Fruit fly (Drosophila melanogaster) whole organism, embryonic: ENCODE data around the gene CG13842.

Experiments
- Atf-2 ChIP-seq: fragments of 200-800 bp; sonication (Bioruptor generic); optimal IDR thresholded peaks from 2 replicates; lab custom pipeline; 2016; ENCODE audit warnings: missing biosample characterization, missing genetic modification characterization
- CG10462 ChIP-seq: fragments of 200-800 bp; sonication (Bioruptor generic); optimal IDR thresholded peaks from 2 replicates; lab custom pipeline; 2016; ENCODE audit warnings: missing biosample characterization, missing genetic modification characterization
- CG12219 ChIP-seq: fragments of 200-800 bp; sonication (Bioruptor generic); optimal IDR thresholded peaks from 3 replicates; lab custom pipeline; 2018; ENCODE audit warnings: missing biosample characterization, mild to moderate bottlenecking, missing genetic modification characterization
- CG1233 ChIP-seq: fragments of 200-800 bp; sonication (Bioruptor generic); optimal IDR thresholded peaks from 4 replicates; lab custom pipeline; 2018; ENCODE audit warnings: missing biosample characterization, mild to moderate bottlenecking, missing genetic modification characterization
- CG12391 ChIP-seq: fragments of 200-800 bp; sonication (Bioruptor generic); optimal IDR thresholded peaks from 3 replicates; lab custom pipeline; 2018; ENCODE audit warnings: missing biosample characterization, mild to moderate bottlenecking, missing genetic modification characterization, moderate library complexity
- CG15514 ChIP-seq: fragments of 200-800 bp; sonication (Bioruptor generic); optimal IDR thresholded peaks from 3 replicates; lab custom pipeline; 2017; ENCODE audit warnings: missing biosample characterization, missing genetic modification characterization, mild to moderate bottlenecking, moderate library complexity, missing genetic modification reagents
- CG17361 ChIP-seq: fragments of 200-800 bp; sonication (Bioruptor generic); IDR thresholded peaks from 3 replicates; pipeline ENCODE4 v1.3.6; 2022; ENCODE audit warnings: missing biosample characterization, missing genetic modification characterization
- CG2199 ChIP-seq: fragments of 200-800 bp; sonication (Bioruptor generic); IDR thresholded peaks from 3 replicates; pipeline ENCODE4 v1.3.6; 2022; ENCODE audit warnings: missing biosample characterization, missing genetic modification characterization
- CG30431 ChIP-seq: fragments of 200-800 bp; sonication (Bioruptor generic); optimal IDR thresholded peaks from 2 replicates; lab custom pipeline; 2017; ENCODE audit warnings: missing biosample characterization, missing genetic modification characterization
- CG34224 ChIP-seq: fragments of 200-800 bp; sonication (Bioruptor generic); IDR thresholded peaks from 3 replicates; pipeline ENCODE4 v1.3.6; 2022; ENCODE audit warnings: missing biosample characterization, missing genetic modification characterization; ENCODE audit not compliant: partially characterized antibody
- CG4617 ChIP-seq: fragments of 200-800 bp; sonication (Bioruptor generic); optimal IDR thresholded peaks from 3 replicates; lab custom pipeline; 2016; ENCODE audit warnings: missing biosample characterization, missing genetic modification characterization, borderline replicate concordance
- CG6683 ChIP-seq: fragments of 200-800 bp; sonication (Bioruptor generic); optimal IDR thresholded peaks from 2 replicates; lab custom pipeline; 2017; ENCODE audit warnings: missing biosample characterization, mild to moderate bottlenecking, missing genetic modification characterization, missing genetic modification reagents
- CG6765 ChIP-seq: fragments of 200-800 bp; sonication (Bioruptor generic); optimal IDR thresholded peaks from 3 replicates; lab custom pipeline; 2017; ENCODE audit warnings: missing biosample characterization, mild to moderate bottlenecking, missing genetic modification characterization
- CG8290 ChIP-seq, 3 experiments: fragments of 200-800 bp; sonication (Bioruptor generic); optimal IDR thresholded peaks; 2 replicates each; lab custom pipeline; 2016 to 2019; ENCODE audit warnings: missing biosample characterization in 3 of 3, missing genetic modification characterization in 3 of 3, mild to moderate bottlenecking in 2 of 3, moderate library complexity in 1 of 3
- CG8944 ChIP-seq: fragments of 200-800 bp; sonication (Bioruptor generic); optimal IDR thresholded peaks from 3 replicates; lab custom pipeline; 2016; ENCODE audit warnings: missing biosample characterization, missing genetic modification characterization
- CHES-1-like ChIP-seq: fragments of 200-800 bp; sonication (Bioruptor generic); optimal IDR thresholded peaks from 2 replicates; lab custom pipeline; 2016; ENCODE audit warnings: missing biosample characterization, missing genetic modification characterization
- CkIIα-i1 ChIP-seq: fragments of 200-800 bp; sonication (Bioruptor generic); IDR thresholded peaks from 2 replicates; pipeline ENCODE4 v1.3.6; 2022; ENCODE audit warnings: missing biosample characterization, missing genetic modification characterization
- Dip3 ChIP-seq: fragments of 200-800 bp; sonication (Bioruptor generic); optimal IDR thresholded peaks from 3 replicates; lab custom pipeline; 2016; ENCODE audit warnings: missing biosample characterization, missing genetic modification characterization
- Drgx ChIP-seq: fragments of 200-800 bp; sonication (Bioruptor generic); IDR thresholded peaks from 2 replicates; pipeline ENCODE4 v1.3.6; 2022; ENCODE audit warnings: missing biosample characterization, missing genetic modification characterization
- ERR ChIP-seq: fragments of 200-800 bp; sonication (Bioruptor generic); optimal IDR thresholded peaks from 2 replicates; lab custom pipeline; 2016; ENCODE audit warnings: missing biosample characterization, missing genetic modification characterization
- Elba2 ChIP-seq: fragments of 200-800 bp; sonication (Bioruptor generic); optimal IDR thresholded peaks from 3 replicates; lab custom pipeline; 2016; ENCODE audit warnings: missing biosample characterization, missing genetic modification characterization
- Fer1 ChIP-seq: fragments of 200-800 bp; sonication (Bioruptor generic); optimal IDR thresholded peaks from 2 replicates; lab custom pipeline; 2017; ENCODE audit warnings: missing biosample characterization, mild to moderate bottlenecking, missing genetic modification characterization
- HLHmδ ChIP-seq: fragments of 200-800 bp; sonication (Bioruptor generic); optimal IDR thresholded peaks from 2 replicates; lab custom pipeline; 2018; ENCODE audit warnings: missing biosample characterization, mild to moderate bottlenecking, missing genetic modification characterization, moderate library complexity
- Hr3 ChIP-seq: fragments of 200-800 bp; sonication (Bioruptor generic); optimal IDR thresholded peaks from 3 replicates; lab custom pipeline; 2016; ENCODE audit warnings: missing biosample characterization, missing genetic modification characterization
- Hr51 ChIP-seq, 2 experiments: fragments of 200-800 bp; sonication (Bioruptor generic); optimal IDR thresholded peaks; 2 replicates in 1 of 2; 3 replicates in 1 of 2; lab custom pipeline; 2016 to 2018; ENCODE audit warnings: missing biosample characterization in 2 of 2, missing genetic modification characterization in 2 of 2, mild to moderate bottlenecking in 1 of 2, moderate library complexity in 1 of 2
- Kr ChIP-seq: fragments of 200-800 bp; sonication (Bioruptor generic); optimal IDR thresholded peaks from 2 replicates; lab custom pipeline; 2017; ENCODE audit warnings: missing biosample characterization, mild to moderate bottlenecking, missing genetic modification characterization
- MTF-1 ChIP-seq: fragments of 200-800 bp; sonication (Bioruptor generic); optimal IDR thresholded peaks from 2 replicates; lab custom pipeline; 2018; ENCODE audit warnings: missing biosample characterization, mild to moderate bottlenecking, missing genetic modification characterization, borderline replicate concordance
- NFAT ChIP-seq: fragments of 200-800 bp; sonication (Bioruptor generic); IDR thresholded peaks from 2 replicates; pipeline ENCODE4 v1.3.6; 2022; ENCODE audit warnings: missing biosample characterization, missing genetic modification characterization
- Neu2 ChIP-seq: fragments of 200-800 bp; sonication (Bioruptor generic); optimal IDR thresholded peaks from 3 replicates; lab custom pipeline; 2016; ENCODE audit warnings: missing biosample characterization, missing genetic modification characterization, borderline replicate concordance
- Pdp1 ChIP-seq, 2 experiments: fragments of 200-800 bp; sonication (Bioruptor generic); optimal IDR thresholded peaks; 3 replicates each; lab custom pipeline; 2016; ENCODE audit warnings: missing biosample characterization in 2 of 2, missing genetic modification characterization in 2 of 2, mild to moderate bottlenecking in 1 of 2, moderate library complexity in 1 of 2
- Ssrp ChIP-seq: fragments of 200-800 bp; sonication (Bioruptor generic); optimal IDR thresholded peaks from 2 replicates; lab custom pipeline; 2018; ENCODE audit warnings: missing biosample characterization, mild to moderate bottlenecking, missing genetic modification characterization, moderate library complexity
- ash1 ChIP-seq: fragments of 200-800 bp; sonication (Bioruptor generic); optimal IDR thresholded peaks from 2 replicates; lab custom pipeline; 2018; ENCODE audit warnings: missing biosample characterization, mild to moderate bottlenecking, missing genetic modification characterization
- bbx ChIP-seq: fragments of 200-800 bp; sonication (Bioruptor generic); IDR thresholded peaks from 2 replicates; pipeline ENCODE4 v1.3.6; 2022; ENCODE audit warnings: missing biosample characterization, missing genetic modification characterization; ENCODE audit not compliant: partially characterized antibody
- bigmax ChIP-seq: fragments of 200-800 bp; sonication (Bioruptor generic); optimal IDR thresholded peaks from 2 replicates; lab custom pipeline; 2018; ENCODE audit warnings: missing biosample characterization, mild to moderate bottlenecking, missing genetic modification characterization
- chif ChIP-seq, 2 experiments: fragments of 200-800 bp; sonication (Bioruptor generic); optimal IDR thresholded peaks; 3 replicates each; lab custom pipeline; 2016; ENCODE audit warnings: missing biosample characterization in 2 of 2, missing genetic modification characterization in 2 of 2
- danr ChIP-seq: fragments of 200-800 bp; sonication (Bioruptor generic); IDR thresholded peaks from 2 replicates; pipeline ENCODE4 v1.3.6; 2022; ENCODE audit warnings: missing biosample characterization, missing genetic modification characterization
- dati ChIP-seq: fragments of 200-800 bp; sonication (Bioruptor generic); IDR thresholded peaks from 2 replicates; pipeline ENCODE4 v1.3.6; 2022; ENCODE audit warnings: missing biosample characterization, missing genetic modification characterization
- dm ChIP-seq: fragments of 200-800 bp; sonication (Bioruptor generic); optimal IDR thresholded peaks from 3 replicates; lab custom pipeline; 2016; ENCODE audit warnings: missing biosample characterization, missing genetic modification characterization
- fd102C ChIP-seq: fragments of 200-800 bp; sonication (Bioruptor generic); optimal IDR thresholded peaks from 2 replicates; lab custom pipeline; 2018; ENCODE audit warnings: missing biosample characterization, mild to moderate bottlenecking, missing genetic modification characterization, moderate library complexity
- fd96Cb ChIP-seq: fragments of 200-800 bp; sonication (Bioruptor generic); optimal IDR thresholded peaks from 2 replicates; lab custom pipeline; 2018; ENCODE audit warnings: missing biosample characterization, mild to moderate bottlenecking, missing genetic modification characterization, moderate library complexity
- ftz-f1 ChIP-seq: fragments of 200-800 bp; sonication (Bioruptor generic); optimal IDR thresholded peaks from 2 replicates; lab custom pipeline; 2016; ENCODE audit warnings: missing biosample characterization, missing genetic modification characterization
- jumu ChIP-seq: fragments of 200-800 bp; sonication (Bioruptor generic); optimal IDR thresholded peaks from 3 replicates; lab custom pipeline; 2016; ENCODE audit warnings: missing biosample characterization, missing genetic modification characterization
- kah ChIP-seq: fragments of 200-800 bp; sonication (Bioruptor generic); optimal IDR thresholded peaks from 2 replicates; lab custom pipeline; 2018; ENCODE audit warnings: missing biosample characterization, mild to moderate bottlenecking, missing genetic modification characterization
- knrl ChIP-seq: fragments of 200-800 bp; sonication (Bioruptor generic); IDR thresholded peaks from 3 replicates; pipeline ENCODE4 v1.3.6; 2022; ENCODE audit warnings: missing biosample characterization, missing genetic modification characterization; ENCODE audit not compliant: partially characterized antibody
- peb ChIP-seq: fragments of 200-800 bp; sonication (Bioruptor generic); IDR thresholded peaks from 2 replicates; pipeline ENCODE4 v1.3.6; 2022; ENCODE audit warnings: missing biosample characterization, missing genetic modification characterization
- phol ChIP-seq: fragments of 200-800 bp; sonication (Bioruptor generic); optimal IDR thresholded peaks from 3 replicates; lab custom pipeline; 2018; ENCODE audit warnings: missing biosample characterization, mild to moderate bottlenecking, missing genetic modification characterization, moderate library complexity
- repo ChIP-seq: fragments of 200-800 bp; sonication (Bioruptor generic); optimal IDR thresholded peaks from 2 replicates; lab custom pipeline; 2016; ENCODE audit warnings: missing biosample characterization, missing genetic modification characterization
- sens ChIP-seq: fragments of 200-800 bp; sonication (Bioruptor generic); peaks from one replicate; lab custom pipeline; 2016; ENCODE audit warnings: missing biosample characterization, missing genetic modification characterization
- sob ChIP-seq: fragments of 200-800 bp; sonication (Bioruptor generic); IDR thresholded peaks from 2 replicates; pipeline ENCODE4 v1.3.6; 2022; ENCODE audit warnings: missing biosample characterization, missing genetic modification characterization
- tin ChIP-seq: fragments of 200-800 bp; sonication (Bioruptor generic); optimal IDR thresholded peaks from 3 replicates; lab custom pipeline; 2016; ENCODE audit warnings: missing biosample characterization, missing genetic modification characterization

The CG13842 gene

DNA sequence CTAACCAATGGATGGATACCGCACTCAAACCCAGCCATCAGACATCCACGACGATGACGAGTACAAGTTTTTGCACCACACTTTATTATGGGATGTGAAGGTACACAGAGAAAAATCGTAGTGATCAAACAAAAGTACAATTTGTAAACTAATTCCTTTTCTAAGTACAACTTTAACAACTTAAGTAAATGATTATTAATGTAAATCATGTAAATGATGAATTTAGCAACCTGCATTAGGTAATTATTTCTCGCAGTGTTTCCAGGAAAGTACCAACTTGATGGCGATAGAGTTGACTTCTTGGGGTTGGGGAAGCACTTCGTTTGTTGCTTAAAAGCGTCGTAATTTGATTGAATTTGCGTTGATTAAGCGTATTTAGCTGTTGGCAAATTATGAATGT is 44.0 kb downstream of the CG13842 start (continued):
- peak; percentile 83 for TF ChIP-seq sens (GFP tag; lab: Kevin White, UChicago)
- TF ChIP-seq dm (GFP tag; lab: Kevin White, UChicago) = no peak
- TF ChIP-seq CG34224 (GFP tag; lab: Robert Waterston, UW) = no peak
- peak; percentile 37 for TF ChIP-seq CG1233 (GFP tag; lab: Kevin White, UChicago)
- peak; percentile 61 to 65 for TF ChIP-seq chif (GFP tag; optimal IDR thresholded peaks at IDR 0.05; lab: Kevin White, UChicago)
- no peak for TF ChIP-seq ftz-f1
- TF ChIP-seq ERR (GFP tag; lab: Kevin White, UChicago) = no peak
- TF ChIP-seq Drgx (GFP tag; lab: Robert Waterston, UW) = no peak
- TF ChIP-seq Atf-2 (GFP tag; lab: Kevin White, UChicago) = peak; percentile 39
- TF ChIP-seq NFAT (GFP tag; lab: Robert Waterston, UW) = no peak; the same call in 1 of the 2 replicates
- peak; percentile 3 for TF ChIP-seq jumu
- peak; percentile 17 for TF ChIP-seq CG30431 (GFP tag; lab: Kevin White, UChicago)
- no peak for TF ChIP-seq CG8290 (GFP tag; optimal IDR thresholded peaks at IDR 0.05; lab: Kevin White, UChicago)
- TF ChIP-seq CG8290 (tag; optimal IDR thresholded peaks at IDR 0.05; lab: Kevin White, UChicago) = peak in 1 of 2 experiments; percentile 91
- TF ChIP-seq dati (GFP tag; lab: Robert Waterston, UW) = no peak
- TF ChIP-seq fd96Cb = peak; percentile 43
- TF ChIP-seq bbx (GFP tag; lab: Robert Waterston, UW) = no peak
- no peak for TF ChIP-seq CG6765 (GFP tag; lab: Kevin White, UChicago)
- peak; percentile 79 for TF ChIP-seq Dip3 (GFP tag; lab: Kevin White, UChicago)
- TF ChIP-seq CG6683 = no peak
- TF ChIP-seq Pdp1 (GFP tag; optimal IDR thresholded peaks at IDR 0.05; lab: Kevin White, UChicago) = peak in 1 of 2 experiments; percentile 22
- TF ChIP-seq ash1 (GFP tag; lab: Kevin White, UChicago) = no peak
- TF ChIP-seq fd102C = no peak
- TF ChIP-seq Hr51 (GFP tag; optimal IDR thresholded peaks at IDR 0.05; lab: Kevin White, UChicago) = peak; percentile 56 to 73
- peak; percentile 57 for TF ChIP-seq CG12219 (GFP tag; lab: Kevin White, UChicago)
- TF ChIP-seq Neu2 = no peak
- TF ChIP-seq CG8944 = no peak
- no peak for TF ChIP-seq CkIIα-i1 (GFP tag; lab: Robert Waterston, UW)
- no peak for TF ChIP-seq CG2199 (GFP tag; lab: Robert Waterston, UW)
- no peak for TF ChIP-seq repo (GFP tag; lab: Kevin White, UChicago)
- no peak for TF ChIP-seq bigmax (GFP tag; lab: Kevin White, UChicago)
- TF ChIP-seq kah (GFP tag; lab: Kevin White, UChicago) = no peak
- no peak for TF ChIP-seq knrl (GFP tag; lab: Robert Waterston, UW)
- TF ChIP-seq CG15514 = peak; percentile 48
- no peak for TF ChIP-seq Ssrp (tag; lab: Kevin White, UChicago)
- TF ChIP-seq CHES-1-like = peak; percentile 57
- peak; percentile 71 for TF ChIP-seq phol (tag; lab: Kevin White, UChicago)
- TF ChIP-seq Hr3 (GFP tag; lab: Kevin White, UChicago) = peak; percentile 70
- TF ChIP-seq peb = no peak
- no peak for TF ChIP-seq MTF-1 (GFP tag; lab: Kevin White, UChicago)
- TF ChIP-seq sob (GFP tag; lab: Robert Waterston, UW) = peak; percentile 63
- peak; percentile 54 for TF ChIP-seq CG10462 (GFP tag; lab: Kevin White, UChicago)
- peak; percentile 77 for TF ChIP-seq Fer1 (GFP tag; lab: Kevin White, UChicago)
- no peak for TF ChIP-seq Kr (GFP tag; lab: Kevin White, UChicago)
- TF ChIP-seq CG12391 (tag; lab: Kevin White, UChicago) = peak; percentile 78
- no peak for TF ChIP-seq danr
- no peak for TF ChIP-seq CG4617 (GFP tag; lab: Kevin White, UChicago)
- TF ChIP-seq tin = peak; percentile 44
- TF ChIP-seq HLHmδ (GFP tag; lab: Kevin White, UChicago) = no peak
- peak; percentile 33; the same call in 1 of the 3 replicates for TF ChIP-seq CG17361 (GFP tag; lab: Robert Waterston, UW)
- no peak for TF ChIP-seq Elba2 (GFP tag; lab: Kevin White, UChicago)
